Fruit fly (Drosophila melanogaster) whole organism, embryonic: Measurements from ENCODE around the gene kibra.

Experiments
- Ada2b ChIP-seq: fragments of 200-800 bp; sonication (Bioruptor generic); IDR thresholded peaks from 2 replicates; pipeline ENCODE4 v1.3.6; 2022; ENCODE audit warnings: missing biosample characterization, missing genetic modification characterization
- CG10366 ChIP-seq: fragments of 200-800 bp; sonication (Bioruptor generic); IDR thresholded peaks from 2 replicates; pipeline ENCODE4 v1.3.6; 2022; ENCODE audit warnings: missing biosample characterization, missing genetic modification characterization
- CG11560 ChIP-seq: fragments of 200-800 bp; sonication (Bioruptor generic); IDR thresholded peaks from 3 replicates; pipeline ENCODE4 v1.3.6; 2022; ENCODE audit warnings: missing biosample characterization, missing genetic modification characterization
- CG11695 ChIP-seq: fragments of 200-800 bp; sonication (Bioruptor generic); IDR thresholded peaks from 3 replicates; pipeline ENCODE4 v1.3.6; 2022; ENCODE audit warnings: missing biosample characterization, missing genetic modification characterization
- CG12769 ChIP-seq: fragments of 200-800 bp; sonication (Bioruptor generic); optimal IDR thresholded peaks from 2 replicates; lab custom pipeline; 2019; ENCODE audit warnings: missing biosample characterization, mild to moderate bottlenecking, missing genetic modification characterization, moderate library complexity
- CG15073 ChIP-seq: fragments of 200-800 bp; sonication (Bioruptor generic); optimal IDR thresholded peaks from 2 replicates; lab custom pipeline; 2016; ENCODE audit warnings: missing biosample characterization, missing genetic modification characterization
- CG1603 ChIP-seq: fragments of 200-800 bp; sonication (Bioruptor generic); optimal IDR thresholded peaks from 2 replicates; lab custom pipeline; 2019; ENCODE audit warnings: missing biosample characterization, mild to moderate bottlenecking, missing genetic modification characterization, moderate library complexity
- CG1647 ChIP-seq: fragments of 200-800 bp; sonication (Bioruptor generic); optimal IDR thresholded peaks from 3 replicates; lab custom pipeline; 2016; ENCODE audit warnings: missing biosample characterization, missing genetic modification characterization
- CG16815 ChIP-seq: fragments of 200-800 bp; sonication (Bioruptor generic); optimal IDR thresholded peaks from 3 replicates; lab custom pipeline; 2017; ENCODE audit warnings: missing biosample characterization, mild to moderate bottlenecking, missing genetic modification characterization
- CG17328 ChIP-seq: fragments of 200-800 bp; sonication (Bioruptor generic); IDR thresholded peaks from 2 replicates; pipeline ENCODE4 v1.3.6; 2022; ENCODE audit warnings: missing biosample characterization, missing genetic modification characterization
- CG18476 ChIP-seq: fragments of 200-800 bp; sonication (Bioruptor generic); optimal IDR thresholded peaks from 2 replicates; lab custom pipeline; 2016; ENCODE audit warnings: missing biosample characterization, mild to moderate bottlenecking, missing genetic modification characterization
- CG2116 ChIP-seq: fragments of 200-800 bp; sonication (Bioruptor generic); optimal IDR thresholded peaks from 3 replicates; lab custom pipeline; 2018; ENCODE audit warnings: missing biosample characterization, mild to moderate bottlenecking, missing genetic modification characterization
- CG2712 ChIP-seq: fragments of 200-800 bp; optimal IDR thresholded peaks from 3 replicates; lab custom pipeline; 2019; ENCODE audit warnings: missing biosample characterization, mild to moderate bottlenecking, missing genetic modification characterization, moderate library complexity
- CG30431 ChIP-seq: fragments of 200-800 bp; sonication (Bioruptor generic); optimal IDR thresholded peaks from 2 replicates; lab custom pipeline; 2017; ENCODE audit warnings: missing biosample characterization, missing genetic modification characterization
- CG3407 ChIP-seq: fragments of 200-800 bp; sonication (Bioruptor generic); optimal IDR thresholded peaks from 2 replicates; lab custom pipeline; 2018; ENCODE audit warnings: missing biosample characterization, mild to moderate bottlenecking, missing genetic modification characterization
- CG34422 ChIP-seq: fragments of 200-800 bp; sonication (Bioruptor generic); IDR thresholded peaks from 3 replicates; pipeline ENCODE4 v1.3.6; 2022; ENCODE audit warnings: missing biosample characterization, missing genetic modification characterization
- CG43689 ChIP-seq: fragments of 200-800 bp; sonication (Bioruptor generic); IDR thresholded peaks from 2 replicates; pipeline ENCODE4 v1.3.6; 2022; ENCODE audit warnings: missing biosample characterization, missing genetic modification characterization
- CG4617 ChIP-seq: fragments of 200-800 bp; sonication (Bioruptor generic); optimal IDR thresholded peaks from 3 replicates; lab custom pipeline; 2016; ENCODE audit warnings: missing biosample characterization, missing genetic modification characterization, borderline replicate concordance
- CG4820 ChIP-seq: fragments of 200-800 bp; sonication (Bioruptor generic); optimal IDR thresholded peaks from 3 replicates; lab custom pipeline; 2016; ENCODE audit warnings: missing biosample characterization, missing genetic modification characterization
- CG5180 ChIP-seq: fragments of 200-800 bp; sonication (Bioruptor generic); optimal IDR thresholded peaks from 3 replicates; lab custom pipeline; 2017; ENCODE audit warnings: missing biosample characterization, missing genetic modification characterization, mild to moderate bottlenecking, moderate library complexity, missing genetic modification reagents
- CG5953 ChIP-seq: fragments of 200-800 bp; sonication (Bioruptor generic); IDR thresholded peaks from 2 replicates; pipeline ENCODE4 v1.3.6; 2022; ENCODE audit warnings: missing biosample characterization, missing genetic modification characterization
- Dbx ChIP-seq: fragments of 200-800 bp; sonication (Bioruptor generic); IDR thresholded peaks from 3 replicates; pipeline ENCODE4 v1.3.6; 2022; ENCODE audit warnings: missing biosample characterization, missing genetic modification characterization
- Doc3 ChIP-seq: fragments of 200-800 bp; sonication (Bioruptor generic); IDR thresholded peaks from 3 replicates; pipeline ENCODE4 v1.3.6; 2022; ENCODE audit warnings: missing biosample characterization, missing genetic modification characterization; ENCODE audit not compliant: partially characterized antibody
- ERR ChIP-seq: fragments of 200-800 bp; sonication (Bioruptor generic); optimal IDR thresholded peaks from 2 replicates; lab custom pipeline; 2016; ENCODE audit warnings: missing biosample characterization, missing genetic modification characterization
- Elba2 ChIP-seq: fragments of 200-800 bp; sonication (Bioruptor generic); optimal IDR thresholded peaks from 3 replicates; lab custom pipeline; 2016; ENCODE audit warnings: missing biosample characterization, missing genetic modification characterization
- Lim3 ChIP-seq: fragments of 200-800 bp; sonication (Bioruptor generic); IDR thresholded peaks from 2 replicates; pipeline ENCODE4 v1.3.6; 2022; ENCODE audit warnings: missing biosample characterization, missing genetic modification characterization
- Lpt ChIP-seq: fragments of >200 bp; optimal IDR thresholded peaks from 2 replicates; lab custom pipeline; 2018; ENCODE audit warnings: missing biosample characterization, missing genetic modification characterization
- Poxn ChIP-seq: fragments of 200-800 bp; sonication (Bioruptor generic); IDR thresholded peaks from 2 replicates; pipeline ENCODE4 v1.3.6; 2022; ENCODE audit warnings: missing biosample characterization, missing genetic modification characterization
- Side ChIP-seq: fragments of 200-800 bp; sonication (Bioruptor generic); optimal IDR thresholded peaks from 2 replicates; lab custom pipeline; 2016; ENCODE audit warnings: missing biosample characterization, missing genetic modification characterization
- Sin3A ChIP-seq: fragments of >200 bp; optimal IDR thresholded peaks from 2 replicates; lab custom pipeline; 2018
- Sox100B ChIP-seq: fragments of 200-800 bp; sonication (Bioruptor generic); optimal IDR thresholded peaks from 3 replicates; lab custom pipeline; 2018; ENCODE audit warnings: missing biosample characterization, mild to moderate bottlenecking, missing genetic modification characterization
- TFAM ChIP-seq: fragments of 200-800 bp; sonication (Bioruptor generic); optimal IDR thresholded peaks from 2 replicates; lab custom pipeline; 2017; ENCODE audit warnings: missing biosample characterization, missing genetic modification characterization, inconsistent platforms
- Vsx1 ChIP-seq: fragments of 200-800 bp; sonication (Bioruptor generic); optimal IDR thresholded peaks from 2 replicates; lab custom pipeline; 2017; ENCODE audit warnings: missing biosample characterization, mild to moderate bottlenecking, missing genetic modification characterization, missing genetic modification reagents
- ara ChIP-seq: fragments of 200-800 bp; sonication (Bioruptor generic); IDR thresholded peaks from 2 replicates; pipeline ENCODE4 v1.3.6; 2022; ENCODE audit warnings: missing biosample characterization, missing genetic modification characterization
- az2 ChIP-seq: fragments of 200-800 bp; sonication (Bioruptor generic); optimal IDR thresholded peaks from 3 replicates; lab custom pipeline; 2016; ENCODE audit warnings: missing biosample characterization, missing genetic modification characterization
- bigmax ChIP-seq: fragments of 200-800 bp; sonication (Bioruptor generic); optimal IDR thresholded peaks from 2 replicates; lab custom pipeline; 2018; ENCODE audit warnings: missing biosample characterization, mild to moderate bottlenecking, missing genetic modification characterization
- bsh ChIP-seq, 2 experiments: fragments of 200-800 bp; sonication (Bioruptor generic); optimal IDR thresholded peaks; 2 replicates each; lab custom pipeline; 2017 to 2018; ENCODE audit warnings: mild to moderate bottlenecking in 2 of 2, missing biosample characterization in 2 of 2, missing genetic modification characterization in 2 of 2, moderate library complexity in 1 of 2
- ci ChIP-seq: fragments of 200-800 bp; sonication (Bioruptor generic); IDR thresholded peaks from 3 replicates; pipeline ENCODE4 v1.3.6; 2022; ENCODE audit warnings: missing biosample characterization, missing genetic modification characterization
- crp ChIP-seq, 2 experiments: fragments of 200-800 bp; sonication (Bioruptor generic); optimal IDR thresholded peaks; 2 replicates in 1 of 2; 3 replicates in 1 of 2; lab custom pipeline; 2017; ENCODE audit warnings: missing biosample characterization in 2 of 2, missing genetic modification characterization in 2 of 2, mild to moderate bottlenecking in 1 of 2, moderate library complexity in 1 of 2
- dati ChIP-seq: fragments of 200-800 bp; sonication (Bioruptor generic); IDR thresholded peaks from 2 replicates; pipeline ENCODE4 v1.3.6; 2022; ENCODE audit warnings: missing biosample characterization, missing genetic modification characterization
- dpn ChIP-seq, 2 experiments: fragments of 200-800 bp; sonication (Bioruptor generic); optimal IDR thresholded peaks; 3 replicates each; lab custom pipeline; 2016; ENCODE audit warnings: missing biosample characterization in 2 of 2, missing genetic modification characterization in 2 of 2
- dysf ChIP-seq: fragments of 200-800 bp; sonication (Bioruptor generic); IDR thresholded peaks from 3 replicates; pipeline ENCODE4 v1.3.6; 2022; ENCODE audit warnings: missing biosample characterization, missing genetic modification characterization
- gsb-n ChIP-seq: fragments of 200-800 bp; sonication (Bioruptor generic); optimal IDR thresholded peaks from 3 replicates; lab custom pipeline; 2018; ENCODE audit warnings: missing biosample characterization, mild to moderate bottlenecking, missing genetic modification characterization
- onecut ChIP-seq: fragments of 200-800 bp; sonication (Bioruptor generic); IDR thresholded peaks from 2 replicates; pipeline ENCODE4 v1.3.6; 2022; ENCODE audit warnings: missing biosample characterization, missing genetic modification characterization
- peb ChIP-seq: fragments of 200-800 bp; sonication (Bioruptor generic); IDR thresholded peaks from 2 replicates; pipeline ENCODE4 v1.3.6; 2022; ENCODE audit warnings: missing biosample characterization, missing genetic modification characterization
- pnt ChIP-seq: fragments of 200-800 bp; sonication (Bioruptor generic); optimal IDR thresholded peaks from 3 replicates; lab custom pipeline; 2016; ENCODE audit warnings: missing biosample characterization, missing genetic modification characterization
- ssp ChIP-seq: fragments of 200-800 bp; sonication (Bioruptor generic); IDR thresholded peaks from 2 replicates; pipeline ENCODE4 v1.3.6; 2022; ENCODE audit warnings: missing biosample characterization, missing genetic modification characterization
- tin ChIP-seq: fragments of 200-800 bp; sonication (Bioruptor generic); optimal IDR thresholded peaks from 3 replicates; lab custom pipeline; 2016; ENCODE audit warnings: missing biosample characterization, missing genetic modification characterization
- trh ChIP-seq: fragments of 200-800 bp; sonication (Bioruptor generic); optimal IDR thresholded peaks from 2 replicates; lab custom pipeline; 2016; ENCODE audit warnings: missing biosample characterization, missing genetic modification characterization
- tx ChIP-seq: fragments of 200-800 bp; sonication (Bioruptor generic); optimal IDR thresholded peaks from 2 replicates; lab custom pipeline; 2016; ENCODE audit warnings: missing biosample characterization, missing genetic modification characterization
- unc-4 ChIP-seq: fragments of 200-800 bp; sonication (Bioruptor generic); IDR thresholded peaks from 2 replicates; pipeline ENCODE4 v1.3.6; 2022; ENCODE audit warnings: missing biosample characterization, missing genetic modification characterization; ENCODE audit not compliant: partially characterized antibody

The kibra gene

DNA sequence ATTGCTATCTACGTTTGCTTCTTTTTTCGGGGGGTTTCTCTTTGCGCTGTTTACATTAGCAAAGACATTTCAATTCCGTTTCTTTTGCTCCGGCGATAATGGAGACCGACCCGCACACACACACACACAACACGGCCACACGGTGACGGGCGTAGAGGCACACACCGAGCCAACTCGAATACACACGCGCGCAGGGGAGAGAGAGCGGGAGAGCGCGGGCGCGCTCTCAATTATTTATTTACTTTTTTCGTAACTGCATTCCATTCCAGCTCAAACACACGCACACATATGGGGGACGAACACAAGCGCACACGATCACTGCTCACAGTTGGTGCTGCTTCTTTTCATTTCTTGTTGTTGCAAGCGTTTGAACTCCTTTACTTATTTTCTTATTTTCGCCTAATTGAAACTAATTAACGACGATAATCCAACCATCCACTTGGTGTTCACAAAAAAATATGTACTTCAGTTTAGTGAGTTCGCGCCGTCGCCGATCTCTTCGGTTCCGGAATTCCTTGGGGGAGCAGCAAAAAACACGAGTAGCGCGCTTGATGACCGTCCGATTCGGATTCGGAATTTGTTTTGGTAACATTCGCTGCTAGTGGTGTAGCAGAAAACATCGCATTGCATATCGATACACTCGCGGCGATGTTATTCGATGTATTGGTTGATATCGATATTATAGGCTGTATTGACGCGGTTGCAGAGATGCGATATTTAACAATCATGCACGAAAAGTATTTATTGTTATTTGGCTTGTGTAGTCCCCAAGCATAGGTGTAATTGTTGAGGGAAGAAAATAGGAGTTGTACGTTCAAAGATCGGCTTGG is at the start of gene kibra (continued):
- TF ChIP-seq CG2116 (GFP tag; lab: Kevin White, UChicago) (peak; percentile 93), CG2712 (tag; lab: Kevin White, UChicago) (peak; percentile 73), TFAM (no peak), CG16815 (GFP tag; lab: Kevin White, UChicago) (no peak), onecut (peak; percentile 44), CG10366 (GFP tag; lab: Robert Waterston, UW) (no peak), trh (GFP tag; lab: Kevin White, UChicago) (peak; percentile 30), ara (GFP tag; lab: Robert Waterston, UW) (no peak), CG3407 (GFP tag; lab: Kevin White, UChicago) (no peak), unc-4 (GFP tag; lab: Robert Waterston, UW) (no peak), CG11695 (no peak), CG4820 (GFP tag; lab: Kevin White, UChicago) (peak; percentile 68), Sox100B (GFP tag; lab: Kevin White, UChicago) (peak; percentile 9), pnt (peak; percentile 79), CG12769 (tag; lab: Kevin White, UChicago) (peak; percentile 85), CG18476 (peak; percentile 52), CG34422 (no peak), Lpt (GFP tag; lab: Kevin White, UChicago) (no peak), tin (GFP tag; lab: Kevin White, UChicago) (peak; percentile 83), bigmax (GFP tag; lab: Kevin White, UChicago) (no peak), az2 (peak; percentile 60), dysf (no peak), ERR (GFP tag; lab: Kevin White, UChicago) (peak; percentile 72), peb (GFP tag; lab: Robert Waterston, UW) (no peak), CG15073 (GFP tag; lab: Kevin White, UChicago) (no peak), CG30431 (GFP tag; lab: Kevin White, UChicago) (no peak), gsb-n (tag; lab: Kevin White, UChicago) (peak; percentile 25), dati (GFP tag; lab: Robert Waterston, UW) (no peak), CG17328 (GFP tag; lab: Robert Waterston, UW) (no peak), CG5953 (no peak), CG11560 (tag; lab: Robert Waterston, UW) (no peak), crp (GFP tag; optimal IDR thresholded peaks at IDR 0.05; lab: Kevin White, UChicago) (no peak), CG43689 (GFP tag; lab: Robert Waterston, UW) (no peak), Elba2 (GFP tag; lab: Kevin White, UChicago) (peak; percentile 18), bsh (GFP tag; optimal IDR thresholded peaks at IDR 0.05; lab: Kevin White, UChicago) (peak in 1 of 2 experiments; percentile 52), ssp (GFP tag; lab: Robert Waterston, UW) (no peak), CG5180 (GFP tag; lab: Kevin White, UChicago) (peak; percentile 36), Doc3 (GFP tag; lab: Robert Waterston, UW) (no peak), dpn (GFP tag; optimal IDR thresholded peaks at IDR 0.05; lab: Kevin White, UChicago) (peak; percentile 63 to 79), Dbx (GFP tag; lab: Robert Waterston, UW) (no peak), CG1647 (GFP tag; lab: Kevin White, UChicago) (peak; percentile 74), Side (GFP tag; lab: Kevin White, UChicago) (peak; percentile 60), Vsx1 (GFP tag; lab: Kevin White, UChicago) (peak; percentile 23), Ada2b (GFP tag; lab: Robert Waterston, UW) (no peak), ci (GFP tag; lab: Robert Waterston, UW) (no peak), CG1603 (peak; percentile 93), Poxn (GFP tag; lab: Robert Waterston, UW) (no peak), Sin3A (lab: Kevin White, UChicago) (peak; percentile 97), CG4617 (GFP tag; lab: Kevin White, UChicago) (peak; percentile 18), Lim3 (GFP tag; lab: Robert Waterston, UW) (no peak), tx (peak; percentile 38)
